Worm (Caenorhabditis elegans) whole organism, mixed stage, embryonic: ENCODE results near the gene F36G3.3.

Experiments used
- elt-1 ChIP-seq: sonication (generic microtip); optimal IDR thresholded peaks from 2 replicates; lab custom pipeline; 2017; ENCODE audit warnings: missing genetic modification characterization, mild to moderate bottlenecking, missing compliant biosample characterization, antibody characterized with exemption, moderate library complexity, borderline replicate concordance; ENCODE audit not compliant: insufficient read depth
- ham-2 ChIP-seq: fragments of 200-800 bp; sonication (Bioruptor generic); optimal IDR thresholded peaks from 2 replicates; lab custom pipeline; 2018; ENCODE audit warnings: mild to moderate bottlenecking, missing genetic modification characterization, missing compliant biosample characterization
- nhr-28 ChIP-seq: fragments of 150-350 bp; optimal IDR thresholded peaks from 2 replicates; lab custom pipeline; 2014; ENCODE audit warnings: missing biosample characterization, missing genetic modification characterization
- sem-2 ChIP-seq: fragments of 200-800 bp; sonication (Bioruptor generic); optimal IDR thresholded peaks from 2 replicates; lab custom pipeline; 2018; ENCODE audit warnings: mild to moderate bottlenecking, missing genetic modification characterization, missing compliant biosample characterization
- snpc-4 ChIP-seq: fragments of 150-350 bp; optimal IDR thresholded peaks from 2 replicates; lab custom pipeline; 2014; ENCODE audit warnings: missing biosample characterization, missing genetic modification characterization
- tbx-8 ChIP-seq: fragments of 200-800 bp; sonication (Bioruptor generic); optimal IDR thresholded peaks from 2 replicates; lab custom pipeline; 2018; ENCODE audit warnings: mild to moderate bottlenecking, missing genetic modification characterization, moderate library complexity, missing compliant biosample characterization

DNA sequence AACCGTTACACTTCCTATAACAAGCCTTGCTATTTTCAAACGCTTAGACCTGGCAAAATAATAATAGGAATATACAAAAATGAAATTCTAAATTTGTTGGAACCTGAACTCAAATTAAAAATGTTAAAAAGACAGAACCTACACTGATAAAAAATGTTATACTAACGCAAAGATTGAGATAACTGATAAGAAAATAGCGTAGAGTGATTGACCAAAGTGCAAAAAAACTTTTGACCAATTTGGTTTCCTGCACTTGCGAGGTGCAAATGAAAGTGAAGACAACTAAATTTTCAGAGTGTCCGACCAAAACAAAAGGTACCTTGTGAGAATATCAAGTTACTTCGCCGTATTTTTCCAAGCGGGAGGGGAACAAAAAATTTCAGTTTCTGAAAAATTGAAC, 3.1 kb upstream of the F36G3.3 start:
- no peak for TF ChIP-seq snpc-4 (tag; lab: Kevin White, UChicago)
- no peak for TF ChIP-seq ham-2 (GFP tag; lab: Kevin White, UChicago)
- no peak for TF ChIP-seq nhr-28 (tag; lab: Kevin White, UChicago)
- TF ChIP-seq tbx-8 (GFP tag; lab: Kevin White, UChicago): no peak
- no peak for TF ChIP-seq sem-2 (GFP tag; lab: Kevin White, UChicago)
- TF ChIP-seq elt-1: no peak
